Worm (Caenorhabditis elegans): ENCODE data around the gene srsx-19.

DNA sequence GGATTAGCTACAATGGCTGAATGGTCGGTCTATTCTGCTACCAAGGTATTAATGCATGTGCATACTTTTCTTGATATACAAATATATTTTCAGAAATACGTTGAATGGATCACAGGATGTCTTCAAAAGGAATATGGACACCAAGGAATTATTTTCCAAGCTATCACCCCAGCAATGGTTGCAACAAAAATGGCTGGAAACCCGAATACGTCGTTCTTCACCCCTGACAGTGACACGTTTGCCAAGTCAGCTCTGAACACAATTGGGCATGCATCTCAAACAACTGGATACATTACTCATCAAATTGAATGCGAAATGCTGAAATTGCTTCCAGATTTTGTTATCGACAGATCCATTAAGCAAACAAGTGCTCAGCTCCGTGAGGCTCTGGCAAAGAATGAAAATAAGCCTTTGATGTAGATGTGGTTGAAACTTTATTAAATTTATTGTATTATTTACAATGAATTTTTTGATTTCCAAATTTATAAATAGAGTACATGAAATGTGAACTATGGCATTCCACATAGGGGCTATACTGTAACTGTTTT is 20.2 kb downstream of the srsx-19 start:
- TF ChIP-seq ref-1 (GFP tag; conservative IDR thresholded peaks at IDR 0.05) = no peak
- TF ChIP-seq cog-1 (tag; optimal IDR thresholded peaks at IDR 0.05) = no peak
- TF ChIP-seq flt-1 (GFP tag; IDR thresholded peaks at IDR 0.05) = no peak
- no peak for TF ChIP-seq med-1 (GFP tag; optimal IDR thresholded peaks at IDR 0.05; ENCODE audit: insufficient read depth)
- TF ChIP-seq tab-1 (GFP tag; IDR thresholded peaks at IDR 0.05) = no peak
- no peak for TF ChIP-seq ztf-29 (GFP tag; IDR thresholded peaks at IDR 0.05)
- no peak for TF ChIP-seq ztf-23 (GFP tag; IDR thresholded peaks at IDR 0.05)
